Fruit fly (Drosophila melanogaster): ENCODE results near the gene IntS12.

IntS12 gene

dm6 chr3R:26859228-26859627, 3.9 kb upstream of the IntS12 start (continued):
- TF ChIP-seq pum (GFP tag; optimal IDR thresholded peaks at IDR 0.05) (peak; percentile 67), CG4820 (GFP tag; optimal IDR thresholded peaks at IDR 0.05) (no peak), CG12219 (GFP tag; optimal IDR thresholded peaks at IDR 0.05) (no peak), NC2α (GFP tag; optimal IDR thresholded peaks at IDR 0.05) (no peak), abd-A (tag; optimal IDR thresholded peaks at IDR 0.05) (no peak), CG4404 (GFP tag; IDR thresholded peaks at IDR 0.05) (no peak), trem (tag; optimal IDR thresholded peaks at IDR 0.05) (no peak), Atf-2 (GFP tag; optimal IDR thresholded peaks at IDR 0.05) (no peak), tio (GFP tag; optimal IDR thresholded peaks at IDR 0.05) (no peak), Drgx (GFP tag; IDR thresholded peaks at IDR 0.05) (peak; percentile 54; the same call in 1 of the 2 replicates), sc (optimal IDR thresholded peaks at IDR 0.05) (no peak), sc (GFP tag; optimal IDR thresholded peaks at IDR 0.05) (no peak), CG4854 (GFP tag; optimal IDR thresholded peaks at IDR 0.05) (no peak), CG18764 (GFP tag; optimal IDR thresholded peaks at IDR 0.05) (no peak), CG18619 (GFP tag; optimal IDR thresholded peaks at IDR 0.05) (peak; percentile 12), CG12659 (GFP tag; optimal IDR thresholded peaks at IDR 0.05) (no peak), CG3407 (GFP tag; optimal IDR thresholded peaks at IDR 0.05) (no peak), CG2712 (tag; optimal IDR thresholded peaks at IDR 0.05) (peak; percentile 77), amos (GFP tag; IDR thresholded peaks at IDR 0.05; ENCODE audit: partially characterized antibody) (no peak), CG14710 (tag; optimal IDR thresholded peaks at IDR 0.05) (peak; percentile 14), CG1832 (GFP tag; optimal IDR thresholded peaks at IDR 0.05) (no peak), Kr (GFP tag; optimal IDR thresholded peaks at IDR 0.05) (no peak), CG17829 (tag; optimal IDR thresholded peaks at IDR 0.05) (peak; percentile 28), CG7987 (GFP tag; optimal IDR thresholded peaks at IDR 0.05) (no peak), CG1024 (GFP tag; IDR thresholded peaks at IDR 0.05) (no peak), Med (GFP tag) (peak; percentile 81), Sox100B (GFP tag; optimal IDR thresholded peaks at IDR 0.05) (no peak), ttk (GFP tag; IDR thresholded peaks at IDR 0.05) (0 out of 2 replicates have a peak, but pooled peaks have one; percentile 38), chm (GFP tag; IDR thresholded peaks at IDR 0.05) (no peak), gce (GFP tag; IDR thresholded peaks at IDR 0.05) (peak; percentile 75; the same call in 1 of the 3 replicates), CG12744 (GFP tag; optimal IDR thresholded peaks at IDR 0.05) (no peak), CG18262 (tag; optimal IDR thresholded peaks at IDR 0.05) (peak; percentile 55), CG12236 (GFP tag; optimal IDR thresholded peaks at IDR 0.05) (no peak), CG10321 (GFP tag; IDR thresholded peaks at IDR 0.05) (no peak), hkb (optimal IDR thresholded peaks at IDR 0.05) (no peak), hkb (GFP tag; IDR thresholded peaks at IDR 0.05) (peak; percentile 89), CG18476 (GFP tag; optimal IDR thresholded peaks at IDR 0.05) (no peak), Pdp1 (GFP tag; optimal IDR thresholded peaks at IDR 0.05) (peak in 1 of 2 experiments; percentile 66), CG13424 (tag; optimal IDR thresholded peaks at IDR 0.05) (peak; percentile 18), gem (tag; optimal IDR thresholded peaks at IDR 0.05) (peak; percentile 54), C15 (GFP tag; IDR thresholded peaks at IDR 0.05) (no peak), gsb-n (tag; optimal IDR thresholded peaks at IDR 0.05) (no peak), Deaf1 (tag; optimal IDR thresholded peaks at IDR 0.05) (peak; percentile 21), CG9817 (tag; optimal IDR thresholded peaks at IDR 0.05) (no peak), unpg (GFP tag; optimal IDR thresholded peaks at IDR 0.05) (peak; percentile 38), ems (GFP tag; optimal IDR thresholded peaks at IDR 0.05) (no peak), schlank (tag; optimal IDR thresholded peaks at IDR 0.05) (no peak), ATbp (GFP tag; optimal IDR thresholded peaks at IDR 0.05) (peak; percentile 20), kay (GFP tag; optimal IDR thresholded peaks at IDR 0.05) (no peak), CG8388 (GFP tag; optimal IDR thresholded peaks at IDR 0.05) (peak; percentile 19), CG43689 (GFP tag; IDR thresholded peaks at IDR 0.05) (no peak), HLHmδ (GFP tag; optimal IDR thresholded peaks at IDR 0.05) (no peak)

Measured in whole organism, embryonic.